Worm (Caenorhabditis elegans) whole organism, L4 larva: ENCODE results near the gene Y54E2A.7.

Source experiments
- F26F4.8 ChIP-seq: fragments of 200-800 bp; sonication (Bioruptor generic); conservative IDR thresholded peaks from 2 replicates; pipeline ENCODE4 v1.3.6; 2022; ENCODE audit warnings: missing genetic modification characterization, missing compliant biosample characterization
- F44E2.7 ChIP-seq: fragments of 200-800 bp; sonication (Bioruptor generic); IDR thresholded peaks from 2 replicates; pipeline ENCODE4 v2.1.2; 2022; ENCODE audit warnings: missing genetic modification characterization, missing compliant biosample characterization
- R02D3.7 ChIP-seq: fragments of 150-350 bp; sonication (generic microtip); optimal IDR thresholded peaks from 3 replicates; lab custom pipeline; 2014; ENCODE audit warnings: missing biosample characterization, missing genetic modification characterization
- T20F7.1 ChIP-seq: fragments of 200-800 bp; sonication (Bioruptor generic); optimal IDR thresholded peaks from 2 replicates; lab custom pipeline; 2018; ENCODE audit warnings: mild to moderate bottlenecking, missing genetic modification characterization, missing compliant biosample characterization
- Y105C5A.15 ChIP-seq: fragments of 200-800 bp; sonication (Bioruptor generic); IDR thresholded peaks from 2 replicates; pipeline ENCODE4 v1.3.6; 2022; ENCODE audit warnings: missing genetic modification characterization, missing compliant biosample characterization
- aha-1 ChIP-seq: fragments of 150-350 bp; peaks from one replicate; lab custom pipeline; 2014; ENCODE audit warnings: missing biosample characterization, missing genetic modification characterization
- ama-1 ChIP-seq: fragments of 150-350 bp; optimal IDR thresholded peaks from 2 replicates; lab custom pipeline; 2014; ENCODE audit warnings: inconsistent platforms, mixed read lengths
- ceh-20 ChIP-seq: fragments of 200-800 bp; sonication (Bioruptor generic); IDR thresholded peaks from 2 replicates; pipeline ENCODE4 v1.3.6; 2022; ENCODE audit warnings: missing genetic modification reagents, missing genetic modification characterization, missing compliant biosample characterization
- ceh-32 ChIP-seq: sonication (generic microtip); optimal IDR thresholded peaks from 2 replicates; lab custom pipeline; 2016; ENCODE audit warnings: mild to moderate bottlenecking, missing genetic modification characterization, missing compliant biosample characterization; ENCODE audit not compliant: poor library complexity
- ceh-82 ChIP-seq: sonication (generic microtip); optimal IDR thresholded peaks from 2 replicates; lab custom pipeline; 2017; ENCODE audit warnings: missing biosample characterization, missing genetic modification characterization
- ctbp-1 ChIP-seq: fragments of 200-800 bp; sonication (Bioruptor generic); IDR thresholded peaks from 2 replicates; pipeline ENCODE4 v1.3.6; 2022; ENCODE audit warnings: missing genetic modification reagents, missing genetic modification characterization, missing compliant biosample characterization
- daf-12 ChIP-seq: fragments of 150-350 bp; optimal IDR thresholded peaks from 2 replicates; lab custom pipeline; 2014; ENCODE audit warnings: missing biosample characterization, missing genetic modification reagents, missing genetic modification characterization
- daf-19 ChIP-seq: fragments of 200-800 bp; sonication (Bioruptor generic); conservative IDR thresholded peaks from 2 replicates; pipeline ENCODE4 v1.3.6; 2022; ENCODE audit warnings: missing genetic modification characterization, missing compliant biosample characterization
- daf-8 ChIP-seq: fragments of 200-800 bp; sonication (Bioruptor generic); IDR thresholded peaks from 2 replicates; pipeline ENCODE4 v1.3.6; 2022; ENCODE audit warnings: missing genetic modification characterization, missing compliant biosample characterization
- dmd-6 ChIP-seq: fragments of 200-800 bp; sonication (Bioruptor generic); IDR thresholded peaks from 2 replicates; pipeline ENCODE4 v1.3.6; 2022; ENCODE audit warnings: missing genetic modification reagents, missing genetic modification characterization, missing compliant biosample characterization
- dve-1 ChIP-seq: sonication (generic microtip); optimal IDR thresholded peaks from 2 replicates; lab custom pipeline; 2017; ENCODE audit warnings: antibody characterized with exemption, mild to moderate bottlenecking, missing genetic modification characterization, missing compliant biosample characterization; ENCODE audit not compliant: insufficient read depth
- egl-27 ChIP-seq: sonication (generic microtip); optimal IDR thresholded peaks from 3 replicates; lab custom pipeline; 2017; ENCODE audit warnings: missing biosample characterization, missing genetic modification reagents, missing genetic modification characterization
- egl-43 ChIP-seq: fragments of 200-800 bp; sonication (Bioruptor generic); IDR thresholded peaks from 2 replicates; pipeline ENCODE4 v1.3.6; 2022; ENCODE audit warnings: missing genetic modification reagents, missing genetic modification characterization, missing compliant biosample characterization
- fkh-10 ChIP-seq: fragments of 150-350 bp; optimal IDR thresholded peaks from 2 replicates; lab custom pipeline; 2014; ENCODE audit warnings: missing biosample characterization, missing genetic modification reagents, missing genetic modification characterization
- gei-8 ChIP-seq: fragments of 200-800 bp; sonication (Bioruptor generic); optimal IDR thresholded peaks from 2 replicates; lab custom pipeline; 2018; ENCODE audit warnings: mild to moderate bottlenecking, missing genetic modification characterization, missing compliant biosample characterization
- hlh-11 ChIP-seq: fragments of 200-800 bp; sonication (Bioruptor generic); optimal IDR thresholded peaks from 2 replicates; lab custom pipeline; 2018; ENCODE audit warnings: mild to moderate bottlenecking, missing genetic modification characterization, missing compliant biosample characterization
- hlh-30 ChIP-seq: sonication (generic microtip); optimal IDR thresholded peaks from 2 replicates; lab custom pipeline; 2017; ENCODE audit warnings: antibody characterized with exemption, mild to moderate bottlenecking, missing genetic modification characterization, missing compliant biosample characterization; ENCODE audit not compliant: insufficient read depth
- jun-1 ChIP-seq: fragments of 150-350 bp; optimal IDR thresholded peaks from 2 replicates; lab custom pipeline; 2014; ENCODE audit warnings: missing biosample characterization, missing genetic modification reagents, missing genetic modification characterization
- lim-7 ChIP-seq: fragments of 200-800 bp; sonication (Bioruptor generic); IDR thresholded peaks from 2 replicates; pipeline ENCODE4 v1.3.6; 2022; ENCODE audit warnings: missing genetic modification characterization, missing compliant biosample characterization
- lin-1 ChIP-seq: fragments of 200-800 bp; sonication (Bioruptor generic); IDR thresholded peaks from 2 replicates; pipeline ENCODE4 v1.3.6; 2022; ENCODE audit warnings: missing genetic modification reagents, missing genetic modification characterization, missing compliant biosample characterization
- lin-39 ChIP-seq: fragments of 150-350 bp; optimal IDR thresholded peaks from 2 replicates; lab custom pipeline; 2014; ENCODE audit warnings: missing biosample characterization, missing genetic modification reagents, missing genetic modification characterization
- lsy-2 ChIP-seq, 2 experiments: fragments of 150-350 bp in 1 of 2; sonication (generic microtip) in 1 of 2; optimal IDR thresholded peaks; 2 replicates each; lab custom pipeline; 2014 to 2017; ENCODE audit warnings: missing biosample characterization in 2 of 2, missing genetic modification characterization in 2 of 2
- mep-1 ChIP-seq: fragments of 150-350 bp; sonication (generic microtip); optimal IDR thresholded peaks from 3 replicates; lab custom pipeline; 2014; ENCODE audit warnings: missing biosample characterization, missing genetic modification characterization
- mxl-2 ChIP-seq: fragments of 200-800 bp; sonication (Bioruptor generic); conservative IDR thresholded peaks from 2 replicates; pipeline ENCODE4 v1.3.6; 2022; ENCODE audit warnings: missing genetic modification reagents, missing genetic modification characterization, missing compliant biosample characterization
- nhr-10 ChIP-seq: fragments of 150-350 bp; optimal IDR thresholded peaks from 2 replicates; lab custom pipeline; 2014; ENCODE audit warnings: missing biosample characterization, missing genetic modification characterization
- nhr-102 ChIP-seq: sonication (generic microtip); optimal IDR thresholded peaks from 2 replicates; lab custom pipeline; 2016; ENCODE audit warnings: mild to moderate bottlenecking, missing genetic modification characterization, moderate library complexity, missing compliant biosample characterization
- nhr-11 ChIP-seq: fragments of 150-350 bp; optimal IDR thresholded peaks from 2 replicates; lab custom pipeline; 2014; ENCODE audit warnings: missing biosample characterization, missing genetic modification characterization
- nhr-237 ChIP-seq: sonication (generic microtip); optimal IDR thresholded peaks from 2 replicates; lab custom pipeline; 2017; ENCODE audit warnings: missing biosample characterization, missing genetic modification characterization
- nhr-25 ChIP-seq: sonication (generic microtip); optimal IDR thresholded peaks from 2 replicates; lab custom pipeline; 2017; ENCODE audit warnings: missing genetic modification characterization, mild to moderate bottlenecking, missing compliant biosample characterization, antibody characterized with exemption, moderate library complexity, borderline replicate concordance; ENCODE audit not compliant: insufficient read depth
- nhr-28 ChIP-seq: fragments of 150-350 bp; optimal IDR thresholded peaks from 2 replicates; lab custom pipeline; 2014; ENCODE audit warnings: missing biosample characterization, missing genetic modification characterization
- nhr-41 ChIP-seq: fragments of 200-800 bp; sonication (Bioruptor generic); IDR thresholded peaks from 2 replicates; pipeline ENCODE4 v1.3.6; 2022; ENCODE audit warnings: missing genetic modification reagents, missing genetic modification characterization, missing compliant biosample characterization
- nhr-76 ChIP-seq: fragments of 150-350 bp; optimal IDR thresholded peaks from 2 replicates; lab custom pipeline; 2014; ENCODE audit warnings: missing biosample characterization, missing genetic modification characterization
- nhr-77 ChIP-seq: fragments of 150-350 bp; optimal IDR thresholded peaks from 2 replicates; lab custom pipeline; 2014; ENCODE audit warnings: missing biosample characterization, missing genetic modification characterization
- pha-4 ChIP-seq, 2 experiments: fragments of 150-350 bp in 1 of 2; fragments of 200-800 bp in 1 of 2; sonication (Bioruptor generic) in 1 of 2; IDR thresholded peaks in 1 of 2; optimal IDR thresholded peaks in 1 of 2; 2 replicates each; pipeline versions ENCODE4 v1.3.6 to Lab custom; 2014 to 2022; ENCODE audit warnings: missing genetic modification characterization in 2 of 2, missing genetic modification reagents in 2 of 2, missing biosample characterization in 1 of 2, missing compliant biosample characterization in 1 of 2
- php-3 ChIP-seq: fragments of 200-800 bp; sonication (Bioruptor generic); IDR thresholded peaks from 2 replicates; pipeline ENCODE4 v1.3.6; 2022; ENCODE audit warnings: missing genetic modification reagents, missing genetic modification characterization, missing compliant biosample characterization
- pqm-1 ChIP-seq: sonication (generic microtip); optimal IDR thresholded peaks from 2 replicates; lab custom pipeline; 2017; ENCODE audit warnings: missing biosample characterization, missing genetic modification characterization
- snpc-1.2 ChIP-seq: fragments of 200-800 bp; sonication (Bioruptor generic); IDR thresholded peaks from 2 replicates; pipeline ENCODE4 v1.3.6; 2022; ENCODE audit warnings: missing genetic modification reagents, missing genetic modification characterization, missing compliant biosample characterization
- zfp-3 ChIP-seq: fragments of 200-800 bp; sonication (Bioruptor generic); conservative IDR thresholded peaks from 2 replicates; pipeline ENCODE4 v1.3.6; 2022; ENCODE audit warnings: missing genetic modification reagents, missing genetic modification characterization, missing compliant biosample characterization
- zip-11 ChIP-seq: fragments of 200-800 bp; sonication (Bioruptor generic); IDR thresholded peaks from 2 replicates; pipeline ENCODE4 v1.3.6; 2022; ENCODE audit warnings: missing genetic modification characterization, missing compliant biosample characterization
- ztf-11 ChIP-seq: fragments of 150-350 bp; optimal IDR thresholded peaks from 2 replicates; lab custom pipeline; 2014; ENCODE audit warnings: missing biosample characterization, missing genetic modification characterization

Gene Y54E2A.7

ce11 chrII:14822419-14822818, 49.6 kb upstream of the Y54E2A.7 start (continued):
- peak; percentile 78 for TF ChIP-seq nhr-25 (tag; lab: Kevin White, UChicago)
- TF ChIP-seq lsy-2 (tag; optimal IDR thresholded peaks at IDR 0.05; lab: Kevin White, UChicago), result peak in 1 of 2 experiments; percentile 59
- TF ChIP-seq nhr-77, result peak; percentile 97
- peak; percentile 21; the same call in 1 of the 2 replicates for TF ChIP-seq lin-1 (GFP tag; lab: Robert Waterston, UW)
- TF ChIP-seq php-3 (GFP tag; lab: Robert Waterston, UW), result 0 out of 2 replicates have a peak, but pooled peaks have one; percentile 21
- peak; percentile 88 for TF ChIP-seq hlh-11 (tag; lab: Kevin White, UChicago)
- TF ChIP-seq ceh-20 (GFP tag; lab: Robert Waterston, UW), result no peak
- TF ChIP-seq, all 104 proteins: peak for 25

- TF ChIP-seq pha-4 (GFP tag; IDR thresholded peaks at IDR 0.05; lab: Robert Waterston, UW), result no peak
- TF ChIP-seq pha-4 (tag; optimal IDR thresholded peaks at IDR 0.05; lab: Kevin White, UChicago), result peak; percentile 60
- TF ChIP-seq daf-12 (tag; lab: Kevin White, UChicago), result no peak
- peak; percentile 28 for TF ChIP-seq nhr-28 (tag; lab: Kevin White, UChicago)
- TF ChIP-seq hlh-30 (tag; lab: Kevin White, UChicago), result peak; percentile 1
- TF ChIP-seq Y105C5A.15, result no peak
- TF ChIP-seq dve-1 (tag; lab: Kevin White, UChicago), result peak; percentile 8
- no peak for TF ChIP-seq ceh-20 (GFP tag; lab: Robert Waterston, UW)
- TF ChIP-seq aha-1, result peak; percentile 63
- TF ChIP-seq nhr-77, result peak; percentile 24
- peak; percentile 40; the same call in 1 of the 2 replicates for TF ChIP-seq dmd-6 (GFP tag; lab: Robert Waterston, UW)
- no peak for TF ChIP-seq zfp-3 (GFP tag; lab: Robert Waterston, UW)
- TF ChIP-seq, all 104 proteins: peak for 7
These were observed 47.7 kb upstream of the Y54E2A.7 start for ce11 chrII:14820460-14820859.

- TF ChIP-seq zip-11, result no peak
- TF ChIP-seq nhr-41 (GFP tag; lab: Robert Waterston, UW), result no peak
- TF ChIP-seq hlh-30 (tag; lab: Kevin White, UChicago), result peak; percentile 15
- TF ChIP-seq lsy-2 (tag; optimal IDR thresholded peaks at IDR 0.05; lab: Kevin White, UChicago), result peak in 1 of 2 experiments; percentile 1
- no peak for TF ChIP-seq ctbp-1 (GFP tag; lab: Robert Waterston, UW)
- TF ChIP-seq nhr-76 (tag; lab: Kevin White, UChicago), result no peak
- TF ChIP-seq fkh-10 (GFP tag; lab: Kevin White, UChicago), result no peak
- TF ChIP-seq dve-1 (tag; lab: Kevin White, UChicago), result peak; percentile 13
- TF ChIP-seq nhr-102 (tag; lab: Kevin White, UChicago), result no peak
- no peak for TF ChIP-seq nhr-10 (tag; lab: Kevin White, UChicago)
- TF ChIP-seq ztf-11, result no peak
- TF ChIP-seq T20F7.1, result no peak
- no peak for TF ChIP-seq daf-8 (GFP tag; lab: Robert Waterston, UW)
- TF ChIP-seq lin-39 (tag; lab: Kevin White, UChicago), result no peak
- no peak for TF ChIP-seq mxl-2 (GFP tag; lab: Robert Waterston, UW)
- no peak for TF ChIP-seq lim-7 (GFP tag; lab: Robert Waterston, UW)
- TF ChIP-seq egl-43 (GFP tag; lab: Robert Waterston, UW), result no peak
- no peak for TF ChIP-seq nhr-237
- TF ChIP-seq F44E2.7 (GFP tag; lab: Robert Waterston, UW), result no peak
- no peak for TF ChIP-seq snpc-1.2 (GFP tag; lab: Robert Waterston, UW)
- TF ChIP-seq daf-19, result no peak
- no peak for TF ChIP-seq ceh-32
- TF ChIP-seq mep-1 (tag; lab: Kevin White, UChicago), result peak; percentile 18
- no peak for TF ChIP-seq ama-1
- peak; percentile 4 for TF ChIP-seq pqm-1 (tag; lab: Kevin White, UChicago)
- no peak for TF ChIP-seq R02D3.7 (tag; lab: Kevin White, UChicago)
- peak; percentile 53 for TF ChIP-seq nhr-77
- no peak for TF ChIP-seq ceh-82 (tag; lab: Kevin White, UChicago)
- no peak for TF ChIP-seq pha-4 (GFP tag; IDR thresholded peaks at IDR 0.05; lab: Robert Waterston, UW)
- TF ChIP-seq pha-4 (tag; optimal IDR thresholded peaks at IDR 0.05; lab: Kevin White, UChicago), result no peak
- TF ChIP-seq nhr-11 (tag; lab: Kevin White, UChicago), result no peak
- no peak for TF ChIP-seq F26F4.8 (GFP tag; lab: Robert Waterston, UW)
- no peak for TF ChIP-seq egl-27 (tag; lab: Kevin White, UChicago)
- no peak for TF ChIP-seq jun-1 (tag; lab: Kevin White, UChicago)
- no peak for TF ChIP-seq gei-8 (GFP tag; lab: Kevin White, UChicago)
These were observed 46.6 kb upstream of the Y54E2A.7 start for ce11 chrII:14819258-14819985.
